Worm (Caenorhabditis elegans) whole organism, midembryonic: ENCODE results near the gene nlp-17.

Source experiments
- T22C8.4 ChIP-seq: fragments of 200-800 bp; sonication (Bioruptor generic); IDR thresholded peaks from 2 replicates; pipeline ENCODE4 v1.3.6; 2022; ENCODE audit warnings: missing genetic modification characterization, missing compliant biosample characterization
- cog-1 ChIP-seq: sonication (generic microtip); optimal IDR thresholded peaks from 2 replicates; lab custom pipeline; 2016; ENCODE audit warnings: missing genetic modification characterization, missing compliant biosample characterization
- flt-1 ChIP-seq: fragments of 200-800 bp; sonication (Bioruptor generic); IDR thresholded peaks from 2 replicates; pipeline ENCODE4 v1.3.6; 2022; ENCODE audit warnings: missing genetic modification characterization, missing compliant biosample characterization
- klf-2 ChIP-seq: fragments of 200-800 bp; sonication (Bioruptor generic); conservative IDR thresholded peaks from 2 replicates; pipeline ENCODE4 v1.3.6; 2022; ENCODE audit warnings: missing genetic modification reagents, missing genetic modification characterization, missing compliant biosample characterization
- med-1 ChIP-seq: sonication (generic microtip); optimal IDR thresholded peaks from 2 replicates; lab custom pipeline; 2017; ENCODE audit warnings: missing genetic modification characterization, mild to moderate bottlenecking, missing compliant biosample characterization, antibody characterized with exemption, missing genetic modification reagents; ENCODE audit not compliant: insufficient read depth
- ref-1 ChIP-seq: fragments of 200-800 bp; sonication (Bioruptor generic); conservative IDR thresholded peaks from 2 replicates; pipeline ENCODE4 v1.3.6; 2022; ENCODE audit warnings: missing genetic modification reagents, missing genetic modification characterization, missing compliant biosample characterization
- tab-1 ChIP-seq: fragments of 200-800 bp; sonication (Bioruptor generic); IDR thresholded peaks from 2 replicates; pipeline ENCODE4 v1.3.6; 2022; ENCODE audit warnings: missing genetic modification characterization, missing compliant biosample characterization
- ztf-23 ChIP-seq: fragments of 200-800 bp; sonication (Bioruptor generic); IDR thresholded peaks from 2 replicates; pipeline ENCODE4 v1.3.6; 2022; ENCODE audit warnings: missing genetic modification reagents, missing genetic modification characterization, missing compliant biosample characterization
- ztf-29 ChIP-seq: fragments of 200-800 bp; sonication (Bioruptor generic); IDR thresholded peaks from 2 replicates; pipeline ENCODE4 v1.3.6; 2022; ENCODE audit warnings: missing genetic modification reagents, missing genetic modification characterization, missing compliant biosample characterization

nlp-17 gene

DNA sequence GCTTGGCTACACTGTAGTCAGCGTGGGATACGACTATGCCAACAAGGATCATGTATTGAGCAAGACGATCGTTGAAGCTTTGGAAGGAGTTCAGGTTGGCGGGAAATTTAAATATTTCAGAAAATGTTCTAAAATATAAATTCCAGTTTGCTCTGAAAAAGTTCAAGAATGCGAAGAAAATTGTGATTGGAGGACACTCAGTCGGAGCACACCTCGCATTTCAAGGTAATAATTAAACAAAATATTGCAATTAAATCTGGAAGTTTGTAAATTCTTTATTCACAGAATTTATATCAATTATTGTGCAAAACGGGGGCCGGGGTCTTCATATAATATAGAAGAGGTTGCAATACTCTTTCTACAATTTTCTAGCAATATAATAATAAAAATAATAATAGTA lies 4.5 kb upstream of the nlp-17 start:
- TF ChIP-seq ref-1 (GFP tag; lab: Robert Waterston, UW) = no peak
- no peak for TF ChIP-seq klf-2 (GFP tag; lab: Robert Waterston, UW)
- TF ChIP-seq tab-1 = no peak
- no peak for TF ChIP-seq ztf-23 (GFP tag; lab: Robert Waterston, UW)
- TF ChIP-seq ztf-29 (GFP tag; lab: Robert Waterston, UW) = no peak
- no peak for TF ChIP-seq cog-1 (tag; lab: Kevin White, UChicago)
- no peak for TF ChIP-seq T22C8.4 (GFP tag; lab: Robert Waterston, UW)

DNA sequence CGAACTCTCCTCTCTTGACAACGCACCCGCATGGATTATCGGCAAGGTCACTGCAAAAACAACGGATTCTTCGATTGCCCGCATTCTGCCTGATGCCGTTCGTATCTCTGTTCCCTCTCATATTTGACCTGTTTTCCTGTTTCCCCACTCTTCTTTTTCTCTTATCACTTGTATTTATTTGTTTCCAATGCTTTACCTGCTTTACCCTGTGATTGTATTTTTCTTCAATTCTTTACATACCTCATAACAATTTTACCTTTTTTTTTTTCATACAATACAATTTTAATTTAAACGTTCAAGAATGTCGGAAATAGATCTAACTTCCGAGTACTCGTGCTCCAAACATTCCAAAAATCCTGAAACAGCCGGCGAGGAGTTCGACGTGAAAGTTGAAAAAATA lies 3.4 kb upstream of the nlp-17 start, which contains the start of gene afmd-2:
afmd-2 (plus strand) TSS at position 301 of the 400 bp plus-strand sequence.
- no peak for TF ChIP-seq ztf-23 (GFP tag; lab: Robert Waterston, UW)
- TF ChIP-seq cog-1 (tag; lab: Kevin White, UChicago) = no peak
- TF ChIP-seq T22C8.4 (GFP tag; lab: Robert Waterston, UW) = no peak
- no peak for TF ChIP-seq tab-1
- no peak for TF ChIP-seq ztf-29 (GFP tag; lab: Robert Waterston, UW)
- TF ChIP-seq flt-1 (GFP tag; lab: Robert Waterston, UW) = no peak
- TF ChIP-seq ref-1 (GFP tag; lab: Robert Waterston, UW) = no peak
- no peak for TF ChIP-seq klf-2 (GFP tag; lab: Robert Waterston, UW)

DNA sequence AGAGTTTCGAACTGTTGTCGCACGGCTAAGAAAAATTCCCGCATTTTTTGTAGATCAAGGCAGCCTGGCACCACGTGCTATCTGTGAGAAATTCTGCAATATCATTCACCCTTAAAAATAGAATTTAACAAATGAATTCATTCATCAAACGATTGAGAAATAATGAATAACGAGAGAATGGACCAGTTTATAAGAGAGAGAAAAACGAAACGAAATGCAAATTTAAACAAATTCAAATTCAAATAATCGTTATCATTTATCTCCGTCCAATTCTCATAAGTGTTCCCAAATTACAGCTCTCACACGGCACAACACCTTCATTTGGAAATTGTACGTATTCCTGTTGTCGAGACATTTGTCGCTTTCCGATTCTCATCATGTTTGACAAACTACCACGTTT lies 418 bp downstream of the nlp-17 start, which contains the start of gene seld-1:
seld-1 (plus strand) TSS at position 301 of the 400 bp plus-strand sequence.
- TF ChIP-seq cog-1 (tag; lab: Kevin White, UChicago) (no peak), ref-1 (GFP tag; lab: Robert Waterston, UW) (no peak), klf-2 (GFP tag; lab: Robert Waterston, UW) (no peak), tab-1 (no peak), ztf-23 (GFP tag; lab: Robert Waterston, UW) (no peak), ztf-29 (GFP tag; lab: Robert Waterston, UW) (no peak), flt-1 (GFP tag; lab: Robert Waterston, UW) (no peak), med-1 (GFP tag; lab: Kevin White, UChicago) (no peak)

DNA sequence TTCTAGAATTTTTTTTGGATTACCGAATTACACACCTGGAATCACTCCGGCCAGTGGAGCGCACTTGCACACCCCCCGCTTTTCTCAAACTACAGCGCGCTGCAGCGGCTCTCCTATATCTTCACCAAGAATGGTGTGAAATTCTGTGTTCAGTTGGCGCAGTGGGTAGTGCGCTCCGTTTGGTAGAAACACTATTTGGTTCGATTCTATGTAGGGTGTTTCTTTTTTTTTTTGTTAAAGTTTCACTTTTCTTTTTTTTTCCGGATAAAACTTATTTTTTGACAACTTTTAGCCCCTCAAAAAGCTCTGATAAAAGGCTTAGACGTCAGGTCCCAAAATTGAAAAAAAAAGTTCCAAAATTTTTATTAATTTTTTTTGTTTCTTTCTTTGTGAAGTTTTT lies 1.5 kb downstream of the nlp-17 start:
- TF ChIP-seq ztf-23 (GFP tag; lab: Robert Waterston, UW) (0 out of 2 replicates have a peak, but pooled peaks have one; percentile 37), ref-1 (GFP tag; lab: Robert Waterston, UW) (0 out of 2 replicates have a peak, but pooled peaks have one; percentile 17), tab-1 (0 out of 2 replicates have a peak, but pooled peaks have one; percentile 53), flt-1 (GFP tag; lab: Robert Waterston, UW) (peak; percentile 67), T22C8.4 (GFP tag; lab: Robert Waterston, UW) (peak; percentile 66)

DNA sequence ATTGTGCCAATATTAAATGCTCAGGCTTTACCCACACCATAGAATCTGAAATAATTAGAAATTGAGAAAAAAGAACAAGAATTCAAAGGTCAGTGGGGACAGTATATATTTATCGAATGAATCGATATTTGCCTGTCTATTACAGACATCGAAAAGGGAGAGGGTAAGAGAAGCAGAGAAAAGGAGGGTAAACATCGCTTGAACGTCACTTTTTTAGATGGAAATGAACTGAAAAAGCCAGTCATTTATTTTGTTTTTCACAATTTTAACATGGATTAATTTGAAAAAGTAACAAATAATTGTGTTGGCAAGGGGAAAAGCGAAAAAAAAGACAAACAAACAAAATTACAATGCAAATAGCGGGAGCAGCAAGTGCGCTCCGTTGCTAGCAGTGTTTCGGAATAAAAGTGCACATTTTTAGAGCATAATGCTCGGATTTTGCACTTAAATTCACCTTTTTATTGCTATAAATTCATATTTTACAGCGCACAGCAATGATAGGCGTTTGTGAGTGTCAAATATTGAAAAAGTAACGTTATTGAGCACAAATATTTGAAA lies 2.7 kb downstream of the nlp-17 start, which contains the start of gene tbc-9:
tbc-9 (minus strand) TSS at position 51 of the 558 bp plus-strand sequence.
- no peak for TF ChIP-seq cog-1 (tag; lab: Kevin White, UChicago)
- TF ChIP-seq ztf-23 (GFP tag; lab: Robert Waterston, UW) = no peak
- TF ChIP-seq ztf-29 (GFP tag; lab: Robert Waterston, UW) = no peak
- TF ChIP-seq klf-2 (GFP tag; lab: Robert Waterston, UW) = no peak
- TF ChIP-seq med-1 (GFP tag; lab: Kevin White, UChicago) = no peak
- no peak for TF ChIP-seq tab-1
- no peak for TF ChIP-seq flt-1 (GFP tag; lab: Robert Waterston, UW)
- no peak for TF ChIP-seq ref-1 (GFP tag; lab: Robert Waterston, UW)
- TF ChIP-seq T22C8.4 (GFP tag; lab: Robert Waterston, UW) = no peak; the same call in 1 of the 2 replicates

DNA sequence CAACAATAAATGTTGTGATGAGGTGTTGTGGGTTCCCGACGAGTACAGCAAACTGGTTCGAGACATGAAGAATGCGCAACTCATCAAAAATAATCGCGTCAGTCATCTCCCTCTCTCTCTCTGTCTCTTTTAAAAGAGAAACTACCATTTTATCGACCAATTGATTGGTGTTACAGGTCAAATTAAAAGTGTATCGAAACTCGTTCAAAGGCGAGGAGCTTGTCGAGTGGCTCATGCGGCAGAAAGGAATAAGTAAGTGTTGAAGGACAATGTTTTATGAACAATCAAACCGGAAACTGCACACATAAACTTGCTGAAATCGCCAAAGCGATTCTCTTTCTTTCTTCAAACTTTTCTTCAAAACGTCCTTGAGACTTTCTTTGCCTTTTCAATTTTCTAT lies 11.8 kb downstream of the nlp-17 start:
- TF ChIP-seq klf-2 (GFP tag; lab: Robert Waterston, UW) (no peak), med-1 (GFP tag; lab: Kevin White, UChicago) (no peak)

DNA sequence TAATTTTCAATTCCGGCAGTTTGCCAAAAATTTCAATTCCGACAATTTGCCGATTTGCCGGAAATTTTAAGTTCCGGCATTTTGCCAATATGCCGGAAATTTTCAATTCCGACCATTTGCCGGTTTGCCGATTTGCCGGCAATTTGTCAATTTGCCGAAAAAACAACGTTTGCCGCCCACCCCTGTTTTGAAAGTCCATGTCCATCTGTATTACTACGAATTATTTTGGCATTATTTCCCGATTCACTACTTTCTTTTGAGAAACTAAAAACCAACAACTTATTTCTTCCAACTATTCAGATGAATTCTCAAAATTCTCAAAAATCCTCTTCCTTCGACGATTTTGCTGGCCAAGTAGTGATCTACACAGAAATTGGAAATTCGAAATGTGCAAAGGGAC lies 13.3 kb downstream of the nlp-17 start, which contains the start of gene Y45F10A.7:
Y45F10A.7 (plus strand) TSS at position 301 of the 400 bp plus-strand sequence.
- TF ChIP-seq cog-1 (tag; lab: Kevin White, UChicago) (no peak), ztf-29 (GFP tag; lab: Robert Waterston, UW) (no peak), flt-1 (GFP tag; lab: Robert Waterston, UW) (no peak), ref-1 (GFP tag; lab: Robert Waterston, UW) (no peak), ztf-23 (GFP tag; lab: Robert Waterston, UW) (no peak), tab-1 (no peak), klf-2 (GFP tag; lab: Robert Waterston, UW) (no peak), T22C8.4 (GFP tag; lab: Robert Waterston, UW) (no peak), med-1 (GFP tag; lab: Kevin White, UChicago) (no peak)

DNA sequence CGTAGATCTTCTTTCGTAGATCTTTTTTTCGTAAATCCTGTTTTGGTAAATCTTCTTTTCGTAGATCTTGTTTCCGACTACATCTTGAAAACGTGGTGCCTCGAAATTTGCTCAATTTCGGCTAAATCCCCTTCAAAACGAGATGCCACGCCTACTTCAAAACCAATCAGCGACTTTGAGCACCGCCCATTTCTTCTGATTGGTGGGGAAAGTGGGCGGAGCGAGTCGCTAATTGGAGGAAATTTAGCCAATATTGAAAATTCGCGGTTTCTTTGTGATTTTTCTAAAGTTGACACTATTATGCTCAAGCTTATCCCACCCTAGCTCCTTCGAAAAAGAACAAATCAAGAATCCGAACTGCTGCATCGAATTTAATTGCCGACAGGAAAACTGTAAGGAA lies 18.0 kb downstream of the nlp-17 start:
- TF ChIP-seq ztf-29 (GFP tag; lab: Robert Waterston, UW) (no peak), ref-1 (GFP tag; lab: Robert Waterston, UW) (no peak), tab-1 (no peak), ztf-23 (GFP tag; lab: Robert Waterston, UW) (no peak), med-1 (GFP tag; lab: Kevin White, UChicago) (no peak), cog-1 (tag; lab: Kevin White, UChicago) (no peak), flt-1 (GFP tag; lab: Robert Waterston, UW) (no peak), klf-2 (GFP tag; lab: Robert Waterston, UW) (no peak), T22C8.4 (GFP tag; lab: Robert Waterston, UW) (no peak)

DNA sequence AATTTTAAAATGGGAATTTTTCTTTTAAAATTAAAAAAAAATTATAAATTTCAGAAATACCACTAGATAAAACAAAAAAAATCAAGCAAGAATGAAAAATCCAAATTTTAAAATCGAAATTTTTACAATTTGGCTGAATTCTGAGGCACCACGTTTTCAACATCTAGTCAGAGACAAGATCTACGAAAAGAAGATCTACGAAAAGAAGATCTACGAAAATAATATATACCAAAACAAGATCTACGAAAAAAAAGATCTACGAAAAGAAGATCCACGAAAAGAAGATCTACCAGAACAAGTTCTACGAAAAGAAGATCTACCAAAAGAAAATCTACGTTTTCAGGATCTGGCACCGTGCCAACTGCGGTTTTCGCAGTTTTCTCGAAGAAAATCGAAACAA lies 18.5 kb downstream of the nlp-17 start:
- TF ChIP-seq klf-2 (GFP tag; lab: Robert Waterston, UW) = no peak
- TF ChIP-seq flt-1 (GFP tag; lab: Robert Waterston, UW) = 0 out of 2 replicates have a peak, but pooled peaks have one; percentile 19
